Worm (Caenorhabditis elegans) whole organism, young adult: ENCODE measurements around the gene dolk-1.

Experiments
- B0019.2 ChIP-seq: fragments of 200-800 bp; sonication (Bioruptor generic); conservative IDR thresholded peaks from 2 replicates; pipeline ENCODE4 v1.3.6; 2022; ENCODE audit warnings: missing genetic modification reagents, missing genetic modification characterization, missing compliant biosample characterization
- C17E4.6 ChIP-seq: fragments of 200-800 bp; sonication (Bioruptor generic); IDR thresholded peaks from 2 replicates; pipeline ENCODE4 v1.3.6; 2022; ENCODE audit warnings: missing genetic modification reagents, missing genetic modification characterization, missing compliant biosample characterization
- F10E7.11 ChIP-seq: sonication (generic microtip); optimal IDR thresholded peaks from 2 replicates; lab custom pipeline; 2017; ENCODE audit warnings: mild to moderate bottlenecking, missing genetic modification characterization, moderate library complexity, missing compliant biosample characterization
- F33H1.4 ChIP-seq: fragments of 200-800 bp; sonication (Bioruptor generic); IDR thresholded peaks from 2 replicates; pipeline ENCODE4 v1.3.6; 2022; ENCODE audit warnings: missing genetic modification reagents, missing genetic modification characterization, missing compliant biosample characterization
- F49E8.2 ChIP-seq: sonication (generic microtip); optimal IDR thresholded peaks from 3 replicates; lab custom pipeline; 2017; ENCODE audit warnings: missing genetic modification characterization, mild to moderate bottlenecking, missing compliant biosample characterization, antibody characterized with exemption, moderate library complexity; ENCODE audit not compliant: insufficient read depth
- F52B5.7 ChIP-seq: sonication (generic microtip); optimal IDR thresholded peaks from 2 replicates; lab custom pipeline; 2016; ENCODE audit warnings: mild to moderate bottlenecking, missing genetic modification characterization, missing compliant biosample characterization
- K12H6.12 ChIP-seq: fragments of 200-800 bp; sonication (Bioruptor generic); optimal IDR thresholded peaks from 2 replicates; lab custom pipeline; 2018; ENCODE audit warnings: mild to moderate bottlenecking, missing genetic modification characterization, missing compliant biosample characterization
- T07F8.4 ChIP-seq: sonication (generic microtip); optimal IDR thresholded peaks from 2 replicates; lab custom pipeline; 2016; ENCODE audit warnings: mild to moderate bottlenecking, missing genetic modification characterization, moderate library complexity, missing compliant biosample characterization
- T26A5.8 ChIP-seq: sonication (generic microtip); optimal IDR thresholded peaks from 2 replicates; lab custom pipeline; 2016; ENCODE audit warnings: missing genetic modification characterization, missing compliant biosample characterization
- Y53F4B.3 ChIP-seq: fragments of 200-800 bp; sonication (Bioruptor generic); IDR thresholded peaks from 2 replicates; pipeline ENCODE4 v1.3.6; 2022; ENCODE audit warnings: missing genetic modification reagents, missing genetic modification characterization, missing compliant biosample characterization
- Y53G8AR.9 ChIP-seq: fragments of 200-800 bp; sonication (Bioruptor generic); conservative IDR thresholded peaks from 2 replicates; pipeline ENCODE4 v1.3.6; 2022; ENCODE audit warnings: missing genetic modification reagents, missing genetic modification characterization, missing compliant biosample characterization
- Y56A3A.18 ChIP-seq: fragments of 200-800 bp; sonication (Bioruptor generic); IDR thresholded peaks from 2 replicates; pipeline ENCODE4 v1.3.6; 2022; ENCODE audit warnings: missing genetic modification reagents, missing genetic modification characterization, missing compliant biosample characterization
- ZK185.1 ChIP-seq: sonication (generic microtip); optimal IDR thresholded peaks from 2 replicates; lab custom pipeline; 2016; ENCODE audit warnings: mild to moderate bottlenecking, missing genetic modification characterization, missing compliant biosample characterization; ENCODE audit not compliant: poor library complexity, severe bottlenecking
- aptf-3 ChIP-seq: fragments of 200-800 bp; sonication (Bioruptor generic); IDR thresholded peaks from 2 replicates; pipeline ENCODE4 v1.3.6; 2022; ENCODE audit warnings: missing genetic modification characterization, missing compliant biosample characterization
- athp-1 ChIP-seq: sonication (generic microtip); optimal IDR thresholded peaks from 2 replicates; lab custom pipeline; 2017; ENCODE audit warnings: mild to moderate bottlenecking, missing genetic modification characterization, missing compliant biosample characterization
- attf-3 ChIP-seq: fragments of 200-800 bp; sonication (Bioruptor generic); conservative IDR thresholded peaks from 2 replicates; pipeline ENCODE4 v1.3.6; 2022; ENCODE audit warnings: missing genetic modification reagents, missing genetic modification characterization, missing compliant biosample characterization
- attf-5 ChIP-seq: fragments of 200-800 bp; sonication (Bioruptor generic); optimal IDR thresholded peaks from 2 replicates; lab custom pipeline; 2018; ENCODE audit warnings: mild to moderate bottlenecking, missing genetic modification characterization, missing compliant biosample characterization
- bed-1 ChIP-seq: fragments of 200-800 bp; sonication (Bioruptor generic); IDR thresholded peaks from 2 replicates; pipeline ENCODE4 v1.3.6; 2022; ENCODE audit warnings: missing genetic modification reagents, missing genetic modification characterization, missing compliant biosample characterization
- ccch-3 ChIP-seq: fragments of 200-800 bp; sonication (Bioruptor generic); optimal IDR thresholded peaks from 2 replicates; lab custom pipeline; 2018; ENCODE audit warnings: mild to moderate bottlenecking, missing genetic modification characterization, missing compliant biosample characterization
- ceh-27 ChIP-seq: fragments of 200-800 bp; sonication (Bioruptor generic); optimal IDR thresholded peaks from 2 replicates; lab custom pipeline; 2018; ENCODE audit warnings: mild to moderate bottlenecking, missing genetic modification characterization, moderate library complexity, missing compliant biosample characterization
- chd-7 ChIP-seq: sonication (generic microtip); optimal IDR thresholded peaks from 2 replicates; lab custom pipeline; 2016; ENCODE audit warnings: mild to moderate bottlenecking, missing genetic modification characterization, moderate library complexity, missing compliant biosample characterization
- dpff-1 ChIP-seq: sonication (generic microtip); optimal IDR thresholded peaks from 2 replicates; lab custom pipeline; 2017; ENCODE audit warnings: mild to moderate bottlenecking, missing genetic modification characterization, missing compliant biosample characterization
- efl-1 ChIP-seq: fragments of 150-350 bp; optimal IDR thresholded peaks from 2 replicates; lab custom pipeline; 2014; ENCODE audit warnings: missing biosample characterization, missing genetic modification reagents, missing genetic modification characterization
- egl-44 ChIP-seq: fragments of 200-800 bp; sonication (Bioruptor generic); IDR thresholded peaks from 2 replicates; pipeline ENCODE4 v1.3.6; 2022; ENCODE audit warnings: missing genetic modification reagents, missing genetic modification characterization, missing compliant biosample characterization
- ekl-4 ChIP-seq: fragments of 200-800 bp; sonication (Bioruptor generic); IDR thresholded peaks from 2 replicates; pipeline ENCODE4 v1.3.6; 2022; ENCODE audit warnings: missing genetic modification reagents, missing genetic modification characterization, missing compliant biosample characterization
- let-526 ChIP-seq: fragments of 200-800 bp; sonication (Bioruptor generic); IDR thresholded peaks from 2 replicates; pipeline ENCODE4 v1.3.6; 2022; ENCODE audit warnings: missing genetic modification reagents, missing genetic modification characterization, missing compliant biosample characterization
- let-607 ChIP-seq, 2 experiments: fragments of 200-800 bp in 1 of 2; sonication (Bioruptor generic) in 1 of 2; sonication (generic microtip) in 1 of 2; optimal IDR thresholded peaks; 2 replicates each; lab custom pipeline; 2016 to 2018; ENCODE audit warnings: mild to moderate bottlenecking in 2 of 2, missing compliant biosample characterization in 2 of 2, missing genetic modification characterization in 2 of 2, moderate library complexity in 2 of 2, missing genotype in 1 of 2
- lin-35 ChIP-seq, 3 experiments: fragments of 150-350 bp in 2 of 3; sonication (generic microtip) in 1 of 3; optimal IDR thresholded peaks; 2 replicates each; lab custom pipeline; 2014 to 2018; ENCODE audit warnings: missing biosample characterization in 3 of 3, missing genetic modification characterization in 3 of 3, missing genetic modification reagents in 3 of 3
- lin-40 ChIP-seq: sonication (generic microtip); optimal IDR thresholded peaks from 2 replicates; lab custom pipeline; 2016; ENCODE audit warnings: missing genetic modification characterization, mild to moderate bottlenecking, missing compliant biosample characterization, missing genotype, missing genetic modification reagents
- mcd-1 ChIP-seq: fragments of 200-800 bp; sonication (Bioruptor generic); IDR thresholded peaks from 2 replicates; pipeline ENCODE4 v1.3.6; 2022; ENCODE audit warnings: missing genetic modification reagents, missing genetic modification characterization, missing compliant biosample characterization
- mel-28 ChIP-seq: sonication (generic microtip); optimal IDR thresholded peaks from 2 replicates; lab custom pipeline; 2016; ENCODE audit warnings: borderline replicate concordance, mild to moderate bottlenecking, missing genetic modification characterization, missing compliant biosample characterization
- nhr-120 ChIP-seq: fragments of 200-800 bp; sonication (Bioruptor generic); IDR thresholded peaks from 2 replicates; pipeline ENCODE4 v1.3.6; 2022; ENCODE audit warnings: missing genetic modification characterization, missing compliant biosample characterization
- nhr-80 ChIP-seq: sonication (generic microtip); optimal IDR thresholded peaks from 2 replicates; lab custom pipeline; 2016; ENCODE audit warnings: missing genetic modification characterization, missing compliant biosample characterization
- nhr-90 ChIP-seq: sonication (generic microtip); optimal IDR thresholded peaks from 2 replicates; lab custom pipeline; 2016; ENCODE audit warnings: missing genotype, mild to moderate bottlenecking, missing genetic modification characterization, missing compliant biosample characterization
- pbrm-1 ChIP-seq: fragments of 200-800 bp; sonication (Bioruptor generic); IDR thresholded peaks from 2 replicates; pipeline ENCODE4 v1.3.6; 2022; ENCODE audit warnings: missing genetic modification reagents, missing genetic modification characterization, missing compliant biosample characterization
- rec-8 ChIP-seq, 2 experiments: sonication (generic microtip); optimal IDR thresholded peaks; 2 replicates each; lab custom pipeline; 2016; ENCODE audit warnings: mild to moderate bottlenecking in 2 of 2, missing genetic modification characterization in 2 of 2, missing genetic modification reagents in 2 of 2, missing genotype in 2 of 2, missing biosample characterization in 1 of 2, missing compliant biosample characterization in 1 of 2, moderate library complexity in 1 of 2
- sdz-38 ChIP-seq: sonication (generic microtip); optimal IDR thresholded peaks from 2 replicates; lab custom pipeline; 2016; ENCODE audit warnings: missing genotype, missing genetic modification characterization, missing compliant biosample characterization
- snpc-1.1 ChIP-seq: sonication (generic microtip); optimal IDR thresholded peaks from 2 replicates; lab custom pipeline; 2017; ENCODE audit warnings: missing genetic modification characterization, mild to moderate bottlenecking, missing compliant biosample characterization, antibody characterized with exemption, moderate library complexity, missing genotype, missing genetic modification reagents; ENCODE audit not compliant: insufficient read depth
- snpc-4 ChIP-seq, 5 experiments: fragments of 150-350 bp in 1 of 5; sonication (generic microtip) in 4 of 5; optimal IDR thresholded peaks; 2 replicates each; lab custom pipeline; 2014 to 2018; ENCODE audit warnings: missing genetic modification characterization in 5 of 5, missing biosample characterization in 3 of 5, antibody characterized with exemption in 2 of 5, mild to moderate bottlenecking in 2 of 5, missing compliant biosample characterization in 2 of 5, missing genotype in 2 of 5, moderate library complexity in 2 of 5, missing genetic modification reagents in 1 of 5
- somi-1 ChIP-seq: fragments of 200-800 bp; sonication (Bioruptor generic); optimal IDR thresholded peaks from 2 replicates; lab custom pipeline; 2018; ENCODE audit warnings: mild to moderate bottlenecking, missing genetic modification characterization, missing compliant biosample characterization
- sptf-2 ChIP-seq: fragments of 200-800 bp; sonication (Bioruptor generic); optimal IDR thresholded peaks from 2 replicates; lab custom pipeline; 2018; ENCODE audit warnings: mild to moderate bottlenecking, missing genetic modification characterization, missing compliant biosample characterization
- tlf-1 ChIP-seq: fragments of 200-800 bp; sonication (Bioruptor generic); optimal IDR thresholded peaks from 2 replicates; lab custom pipeline; 2018; ENCODE audit warnings: mild to moderate bottlenecking, missing genetic modification characterization, missing compliant biosample characterization
- xnd-1 ChIP-seq: sonication (generic microtip); optimal IDR thresholded peaks from 2 replicates; lab custom pipeline; 2016; ENCODE audit warnings: missing genotype, missing genetic modification reagents, missing genetic modification characterization, missing compliant biosample characterization
- zfh-2 ChIP-seq: fragments of 200-800 bp; sonication (Bioruptor generic); conservative IDR thresholded peaks from 2 replicates; pipeline ENCODE4 v1.3.6; 2022; ENCODE audit warnings: missing genetic modification reagents, missing genetic modification characterization, missing compliant biosample characterization
- ztf-22 ChIP-seq: fragments of 200-800 bp; sonication (Bioruptor generic); optimal IDR thresholded peaks from 2 replicates; lab custom pipeline; 2018; ENCODE audit warnings: mild to moderate bottlenecking, missing genetic modification characterization, moderate library complexity, missing compliant biosample characterization
- ztf-28 ChIP-seq: fragments of 200-800 bp; sonication (Bioruptor generic); IDR thresholded peaks from 2 replicates; pipeline ENCODE4 v1.3.6; 2022; ENCODE audit warnings: missing genetic modification reagents, missing genetic modification characterization, missing compliant biosample characterization
- ztf-3 ChIP-seq: fragments of 200-800 bp; sonication (Bioruptor generic); optimal IDR thresholded peaks from 2 replicates; lab custom pipeline; 2018; ENCODE audit warnings: mild to moderate bottlenecking, missing genetic modification characterization, missing compliant biosample characterization

The dolk-1 gene

DNA sequence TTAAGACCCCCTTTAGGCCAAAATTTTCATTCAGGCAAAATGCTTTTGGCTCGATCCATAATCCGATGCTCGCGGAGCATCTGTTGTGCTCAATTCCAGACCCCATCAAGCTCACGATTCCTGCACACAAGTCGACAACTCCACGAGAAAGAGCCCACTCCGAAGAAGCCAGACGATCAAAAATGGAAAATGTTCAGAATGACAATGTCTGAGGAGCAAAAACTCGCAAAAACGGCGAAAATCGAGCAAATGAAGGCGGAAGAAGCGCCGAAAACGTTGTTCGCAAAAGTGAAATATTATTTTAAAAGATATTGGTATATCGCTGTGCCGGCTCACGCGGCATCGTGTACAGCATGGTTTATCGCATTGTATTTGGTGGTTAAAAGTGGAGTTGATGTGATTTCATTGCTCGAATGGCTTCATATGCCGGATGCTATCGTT lies 11.8 kb downstream of the dolk-1 start, which contains the start of gene Y56A3A.22 (continued):
- TF ChIP-seq T26A5.8 (tag; lab: Kevin White, UChicago) (no peak), C17E4.6 (GFP tag; lab: Robert Waterston, UW) (0 out of 2 replicates have a peak, but pooled peaks have one; percentile 50), mel-28 (no peak), T07F8.4 (tag; lab: Kevin White, UChicago) (no peak), ekl-4 (GFP tag; lab: Robert Waterston, UW) (no peak; the same call in 1 of the 2 replicates), let-607 (tag; optimal IDR thresholded peaks at IDR 0.05; lab: Kevin White, UChicago) (peak; percentile 24 to 79), aptf-3 (GFP tag; lab: Robert Waterston, UW) (peak; percentile 73; the same call in 1 of the 2 replicates), nhr-90 (no peak), F49E8.2 (tag; lab: Kevin White, UChicago) (peak; percentile 32), sptf-2 (GFP tag; lab: Kevin White, UChicago) (no peak), ceh-27 (GFP tag; lab: Kevin White, UChicago) (no peak), ztf-22 (peak; percentile 22), lin-40 (tag; lab: Kevin White, UChicago) (peak; percentile 57), ztf-3 (GFP tag; lab: Kevin White, UChicago) (peak; percentile 72), snpc-4 (GFP tag; optimal IDR thresholded peaks at IDR 0.05; lab: Kevin White, UChicago) (no peak), snpc-4 (tag; optimal IDR thresholded peaks at IDR 0.05; lab: Kevin White, UChicago) (peak in 2 of 4 experiments; percentile 20 to 24), dpff-1 (tag; lab: Kevin White, UChicago) (peak; percentile 68), K12H6.12 (peak; percentile 35), somi-1 (GFP tag; lab: Kevin White, UChicago) (peak; percentile 15), athp-1 (peak; percentile 81), ztf-28 (GFP tag; lab: Robert Waterston, UW) (no peak), attf-3 (GFP tag; lab: Robert Waterston, UW) (no peak), nhr-120 (GFP tag; lab: Robert Waterston, UW) (0 out of 2 replicates have a peak, but pooled peaks have one; percentile 58), xnd-1 (tag; lab: Kevin White, UChicago) (no peak), sdz-38 (tag; lab: Kevin White, UChicago) (no peak), lin-35 (GFP tag; optimal IDR thresholded peaks at IDR 0.05; lab: Kevin White, UChicago) (no peak), mcd-1 (GFP tag; lab: Robert Waterston, UW) (peak; percentile 46), zfh-2 (GFP tag; lab: Robert Waterston, UW) (0 out of 2 replicates have a peak, but pooled peaks have one; percentile 16), snpc-1.1 (no peak), efl-1 (no peak), F33H1.4 (GFP tag; lab: Robert Waterston, UW) (no peak), B0019.2 (GFP tag; lab: Robert Waterston, UW) (no peak), bed-1 (GFP tag; lab: Robert Waterston, UW) (no peak), Y56A3A.18 (GFP tag; lab: Robert Waterston, UW) (peak; percentile 57; the same call in 1 of the 2 replicates), tlf-1 (GFP tag; lab: Kevin White, UChicago) (peak; percentile 71), ccch-3 (no peak), Y53G8AR.9 (GFP tag; lab: Robert Waterston, UW) (peak; percentile 59), ZK185.1 (tag; lab: Kevin White, UChicago) (no peak), nhr-80 (tag; lab: Kevin White, UChicago) (no peak), attf-5 (GFP tag; lab: Kevin White, UChicago) (no peak), F10E7.11 (tag; lab: Kevin White, UChicago) (peak; percentile 20), chd-7 (tag; lab: Kevin White, UChicago) (peak; percentile 84), pbrm-1 (GFP tag; lab: Robert Waterston, UW) (peak; percentile 81), egl-44 (no peak), Y53F4B.3 (GFP tag; lab: Robert Waterston, UW) (no peak), rec-8 (tag; optimal IDR thresholded peaks at IDR 0.05; lab: Kevin White, UChicago) (no peak), let-526 (GFP tag; lab: Robert Waterston, UW) (no peak), F52B5.7 (tag; lab: Kevin White, UChicago) (peak; percentile 87)
